Fruit fly (Drosophila melanogaster) whole organism, prepupa: ENCODE data around the gene sp3.

Experiments
- Blimp-1 ChIP-seq: fragments of 200-800 bp; sonication (Bioruptor generic); optimal IDR thresholded peaks from 3 replicates; lab custom pipeline; 2017; ENCODE audit warnings: missing biosample characterization, missing genetic modification characterization, mild to moderate bottlenecking, moderate library complexity, missing genetic modification reagents
- CG10631 ChIP-seq: fragments of 200-800 bp; sonication (Bioruptor generic); optimal IDR thresholded peaks from 2 replicates; lab custom pipeline; 2016; ENCODE audit warnings: missing biosample characterization, missing genetic modification characterization
- CG15336 ChIP-seq: fragments of 200-800 bp; sonication (Bioruptor generic); IDR thresholded peaks from 2 replicates; pipeline ENCODE4 v1.3.6; 2022; ENCODE audit warnings: missing biosample characterization, missing genetic modification characterization
- CG16779 ChIP-seq: fragments of 200-800 bp; sonication (Bioruptor generic); optimal IDR thresholded peaks from 3 replicates; lab custom pipeline; 2017; ENCODE audit warnings: missing biosample characterization, mild to moderate bottlenecking, missing genetic modification characterization
- CG34406 ChIP-seq: fragments of 200-800 bp; sonication (Bioruptor generic); optimal IDR thresholded peaks from 3 replicates; lab custom pipeline; 2016; ENCODE audit warnings: missing biosample characterization, missing genetic modification characterization
- CG4318 ChIP-seq: fragments of 200-800 bp; sonication (Bioruptor generic); optimal IDR thresholded peaks from 3 replicates; lab custom pipeline; 2017; ENCODE audit warnings: missing biosample characterization, mild to moderate bottlenecking, missing genetic modification characterization
- Eip93F ChIP-seq: fragments of 200-800 bp; sonication (Bioruptor generic); optimal IDR thresholded peaks from 2 replicates; lab custom pipeline; 2016; ENCODE audit warnings: missing biosample characterization, mild to moderate bottlenecking, missing genetic modification characterization
- dac ChIP-seq: fragments of 200-800 bp; sonication (Bioruptor generic); optimal IDR thresholded peaks from 2 replicates; lab custom pipeline; 2017; ENCODE audit warnings: missing biosample characterization, mild to moderate bottlenecking, missing genetic modification characterization
- net ChIP-seq: fragments of 200-800 bp; sonication (Bioruptor generic); optimal IDR thresholded peaks from 3 replicates; lab custom pipeline; 2016; ENCODE audit warnings: missing biosample characterization, missing genetic modification characterization
- pdm3 ChIP-seq: fragments of 200-800 bp; sonication (Bioruptor generic); optimal IDR thresholded peaks from 3 replicates; lab custom pipeline; 2016; ENCODE audit warnings: missing biosample characterization, missing genetic modification characterization
- spab ChIP-seq: fragments of 200-800 bp; sonication (Bioruptor generic); optimal IDR thresholded peaks from 2 replicates; lab custom pipeline; 2017; ENCODE audit warnings: missing biosample characterization, mild to moderate bottlenecking, missing genetic modification characterization, missing genetic modification reagents

Gene sp3

dm6 chr3R:21569049-21569448 lies 48.3 kb downstream of the sp3 start, which contains the start of gene CG15498:
CG15498 (minus strand) TSS chr3R:21569149.
- TF ChIP-seq CG16779 (tag; lab: Kevin White, UChicago): no peak
- TF ChIP-seq CG15336 (GFP tag; lab: Robert Waterston, UW): no peak
- no peak for TF ChIP-seq pdm3 (GFP tag; lab: Kevin White, UChicago)
- no peak for TF ChIP-seq dac (GFP tag; lab: Kevin White, UChicago)
- TF ChIP-seq Blimp-1 (GFP tag; lab: Kevin White, UChicago): no peak
- no peak for TF ChIP-seq spab (GFP tag; lab: Kevin White, UChicago)
- TF ChIP-seq CG34406 (GFP tag; lab: Kevin White, UChicago): no peak
- no peak for TF ChIP-seq CG10631 (GFP tag; lab: Kevin White, UChicago)
- TF ChIP-seq CG4318 (GFP tag; lab: Kevin White, UChicago): no peak
- no peak for TF ChIP-seq net (GFP tag; lab: Kevin White, UChicago)
- TF ChIP-seq Eip93F (GFP tag; lab: Kevin White, UChicago): no peak
